Fruit fly (Drosophila melanogaster) whole organism, pupa: ENCODE data around the gene CG14034.

Experiments
- CG15710 ChIP-seq: fragments of 200-800 bp; sonication (Bioruptor generic); optimal IDR thresholded peaks from 2 replicates; lab custom pipeline; 2018; ENCODE audit warnings: missing biosample characterization, mild to moderate bottlenecking, missing genetic modification characterization, moderate library complexity
- Pif1A ChIP-seq: fragments of 200-800 bp; sonication (Bioruptor generic); optimal IDR thresholded peaks from 3 replicates; lab custom pipeline; 2016; ENCODE audit warnings: missing biosample characterization, missing genetic modification characterization

DNA sequence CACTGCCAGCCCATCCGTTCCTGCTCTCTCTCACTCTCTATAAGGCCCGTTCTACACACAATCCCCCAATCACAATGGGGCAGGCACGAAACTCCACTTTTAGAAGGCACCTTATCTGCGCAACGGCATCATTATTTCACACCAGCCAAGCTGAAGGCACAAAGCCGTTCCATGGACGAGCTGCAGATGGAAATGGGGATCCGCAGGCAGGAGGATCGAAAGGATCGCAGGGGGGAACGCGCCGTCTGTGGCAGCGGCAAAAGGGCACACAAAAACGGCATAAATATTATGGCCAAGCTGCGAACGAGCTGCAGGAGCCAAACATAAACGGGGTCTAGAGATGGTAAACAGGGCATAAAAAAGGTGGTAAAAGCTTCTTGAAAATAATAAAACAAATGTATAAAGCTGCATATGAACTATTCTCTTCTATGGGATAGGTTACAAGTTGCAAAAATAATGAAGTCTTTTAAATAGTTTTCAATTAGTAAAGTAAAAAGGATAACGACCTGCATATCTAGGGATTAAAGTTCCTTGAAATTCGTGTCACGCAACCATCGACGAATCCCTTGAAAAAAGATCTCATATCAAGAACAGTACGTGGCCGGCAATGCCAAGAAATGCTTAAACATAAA, 36.2 kb upstream of the CG14034 start:
- TF ChIP-seq CG15710 (tag; lab: Kevin White, UChicago) (peak; percentile 70), Pif1A (GFP tag; lab: Kevin White, UChicago) (peak; percentile 58)
